Worm (Caenorhabditis elegans) whole organism, young adult: Measurements from ENCODE around the gene C06E7.2.

ENCODE experiments used
- B0035.1 ChIP-seq: sonication (generic microtip); optimal IDR thresholded peaks from 2 replicates; lab custom pipeline; 2016; ENCODE audit warnings: missing genetic modification characterization, mild to moderate bottlenecking, missing compliant biosample characterization, missing genotype, missing genetic modification reagents
- B0336.3 ChIP-seq: fragments of 200-800 bp; sonication (Bioruptor generic); IDR thresholded peaks from 2 replicates; pipeline ENCODE4 v1.3.6; 2022; ENCODE audit warnings: missing genetic modification characterization, missing compliant biosample characterization
- C17E4.6 ChIP-seq: fragments of 200-800 bp; sonication (Bioruptor generic); IDR thresholded peaks from 2 replicates; pipeline ENCODE4 v1.3.6; 2022; ENCODE audit warnings: missing genetic modification reagents, missing genetic modification characterization, missing compliant biosample characterization
- D2030.7 ChIP-seq: fragments of 200-800 bp; sonication (Bioruptor generic); IDR thresholded peaks from 2 replicates; pipeline ENCODE4 v1.3.6; 2022; ENCODE audit warnings: missing genetic modification reagents, missing genetic modification characterization, missing compliant biosample characterization
- F23B12.7 ChIP-seq: sonication (generic microtip); optimal IDR thresholded peaks from 2 replicates; lab custom pipeline; 2017; ENCODE audit warnings: missing genetic modification characterization, mild to moderate bottlenecking, missing compliant biosample characterization, antibody characterized with exemption, moderate library complexity; ENCODE audit not compliant: insufficient read depth
- F33H1.4 ChIP-seq: fragments of 200-800 bp; sonication (Bioruptor generic); IDR thresholded peaks from 2 replicates; pipeline ENCODE4 v1.3.6; 2022; ENCODE audit warnings: missing genetic modification reagents, missing genetic modification characterization, missing compliant biosample characterization
- F39B2.1 ChIP-seq: fragments of 200-800 bp; sonication (Bioruptor generic); IDR thresholded peaks from 2 replicates; pipeline ENCODE4 v1.3.6; 2022; ENCODE audit warnings: missing genetic modification reagents, missing genetic modification characterization, missing compliant biosample characterization
- F49E8.2 ChIP-seq: sonication (generic microtip); optimal IDR thresholded peaks from 3 replicates; lab custom pipeline; 2017; ENCODE audit warnings: missing genetic modification characterization, mild to moderate bottlenecking, missing compliant biosample characterization, antibody characterized with exemption, moderate library complexity; ENCODE audit not compliant: insufficient read depth
- F52B5.7 ChIP-seq: sonication (generic microtip); optimal IDR thresholded peaks from 2 replicates; lab custom pipeline; 2016; ENCODE audit warnings: mild to moderate bottlenecking, missing genetic modification characterization, missing compliant biosample characterization
- F57C9.4 ChIP-seq: sonication (generic microtip); optimal IDR thresholded peaks from 2 replicates; lab custom pipeline; 2017; ENCODE audit warnings: mild to moderate bottlenecking, missing genetic modification characterization, missing compliant biosample characterization
- T26A5.8 ChIP-seq: sonication (generic microtip); optimal IDR thresholded peaks from 2 replicates; lab custom pipeline; 2016; ENCODE audit warnings: missing genetic modification characterization, missing compliant biosample characterization
- Y53G8AR.9 ChIP-seq: fragments of 200-800 bp; sonication (Bioruptor generic); conservative IDR thresholded peaks from 2 replicates; pipeline ENCODE4 v1.3.6; 2022; ENCODE audit warnings: missing genetic modification reagents, missing genetic modification characterization, missing compliant biosample characterization
- Y95B8A.8 ChIP-seq: fragments of 200-800 bp; sonication (Bioruptor generic); IDR thresholded peaks from 2 replicates; pipeline ENCODE4 v1.3.6; 2022; ENCODE audit warnings: missing genetic modification reagents, missing genetic modification characterization, missing compliant biosample characterization
- aptf-3 ChIP-seq: fragments of 200-800 bp; sonication (Bioruptor generic); IDR thresholded peaks from 2 replicates; pipeline ENCODE4 v1.3.6; 2022; ENCODE audit warnings: missing genetic modification characterization, missing compliant biosample characterization
- atf-7 ChIP-seq: sonication (generic microtip); optimal IDR thresholded peaks from 2 replicates; lab custom pipeline; 2017; ENCODE audit warnings: mild to moderate bottlenecking, missing genetic modification characterization, missing compliant biosample characterization
- attf-3 ChIP-seq: fragments of 200-800 bp; sonication (Bioruptor generic); conservative IDR thresholded peaks from 2 replicates; pipeline ENCODE4 v1.3.6; 2022; ENCODE audit warnings: missing genetic modification reagents, missing genetic modification characterization, missing compliant biosample characterization
- cebp-1 ChIP-seq, 2 experiments: fragments of 200-800 bp in 1 of 2; sonication (Bioruptor generic) in 1 of 2; sonication (generic microtip) in 1 of 2; IDR thresholded peaks in 1 of 2; optimal IDR thresholded peaks in 1 of 2; 2 replicates each; pipeline versions ENCODE4 v1.3.6 to Lab custom; 2017 to 2022; ENCODE audit warnings: missing compliant biosample characterization in 2 of 2, missing genetic modification characterization in 2 of 2, mild to moderate bottlenecking in 1 of 2, missing genetic modification reagents in 1 of 2, moderate library complexity in 1 of 2
- ceh-58 ChIP-seq: fragments of 200-800 bp; sonication (Bioruptor generic); IDR thresholded peaks from 2 replicates; pipeline ENCODE4 v1.3.6; 2022; ENCODE audit warnings: missing genetic modification characterization, missing compliant biosample characterization
- efl-1 ChIP-seq: fragments of 150-350 bp; optimal IDR thresholded peaks from 2 replicates; lab custom pipeline; 2014; ENCODE audit warnings: missing biosample characterization, missing genetic modification reagents, missing genetic modification characterization
- egrh-3 ChIP-seq: fragments of 200-800 bp; sonication (Bioruptor generic); IDR thresholded peaks from 2 replicates; pipeline ENCODE4 v1.3.6; 2022; ENCODE audit warnings: missing genetic modification reagents, missing genetic modification characterization, missing compliant biosample characterization
- ets-4 ChIP-seq: fragments of 200-800 bp; sonication (Bioruptor generic); optimal IDR thresholded peaks from 2 replicates; lab custom pipeline; 2018; ENCODE audit warnings: mild to moderate bottlenecking, missing genetic modification characterization, missing compliant biosample characterization
- fkh-3 ChIP-seq: sonication (generic microtip); optimal IDR thresholded peaks from 2 replicates; lab custom pipeline; 2016; ENCODE audit warnings: mild to moderate bottlenecking, missing genetic modification characterization, missing compliant biosample characterization
- hmg-20 ChIP-seq: fragments of 200-800 bp; sonication (Bioruptor generic); IDR thresholded peaks from 2 replicates; pipeline ENCODE4 v1.3.6; 2022; ENCODE audit warnings: missing genetic modification reagents, missing genetic modification characterization, missing compliant biosample characterization
- let-526 ChIP-seq: fragments of 200-800 bp; sonication (Bioruptor generic); IDR thresholded peaks from 2 replicates; pipeline ENCODE4 v1.3.6; 2022; ENCODE audit warnings: missing genetic modification reagents, missing genetic modification characterization, missing compliant biosample characterization
- let-607 ChIP-seq, 2 experiments: fragments of 200-800 bp in 1 of 2; sonication (Bioruptor generic) in 1 of 2; sonication (generic microtip) in 1 of 2; optimal IDR thresholded peaks; 2 replicates each; lab custom pipeline; 2016 to 2018; ENCODE audit warnings: mild to moderate bottlenecking in 2 of 2, missing compliant biosample characterization in 2 of 2, missing genetic modification characterization in 2 of 2, moderate library complexity in 2 of 2, missing genotype in 1 of 2
- lin-26 ChIP-seq: fragments of 200-800 bp; sonication (Bioruptor generic); IDR thresholded peaks from 2 replicates; pipeline ENCODE4 v1.3.6; 2022; ENCODE audit warnings: missing genetic modification reagents, missing genetic modification characterization, missing compliant biosample characterization
- lin-35 ChIP-seq, 3 experiments: fragments of 150-350 bp in 2 of 3; sonication (generic microtip) in 1 of 3; optimal IDR thresholded peaks; 2 replicates each; lab custom pipeline; 2014 to 2018; ENCODE audit warnings: missing biosample characterization in 3 of 3, missing genetic modification characterization in 3 of 3, missing genetic modification reagents in 3 of 3
- lsy-27 ChIP-seq: sonication (generic microtip); optimal IDR thresholded peaks from 2 replicates; lab custom pipeline; 2017; ENCODE audit warnings: missing genetic modification characterization, mild to moderate bottlenecking, missing compliant biosample characterization, antibody characterized with exemption, missing genotype, borderline replicate concordance; ENCODE audit not compliant: insufficient read depth
- madf-6 ChIP-seq: fragments of 200-800 bp; sonication (Bioruptor generic); IDR thresholded peaks from 2 replicates; pipeline ENCODE4 v1.3.6; 2022; ENCODE audit warnings: missing genetic modification reagents, missing genetic modification characterization, missing compliant biosample characterization
- madf-8 ChIP-seq: fragments of 200-800 bp; sonication (Bioruptor generic); conservative IDR thresholded peaks from 2 replicates; pipeline ENCODE4 v1.3.6; 2022; ENCODE audit warnings: missing genetic modification reagents, missing genetic modification characterization, missing compliant biosample characterization
- nhr-120 ChIP-seq: fragments of 200-800 bp; sonication (Bioruptor generic); IDR thresholded peaks from 2 replicates; pipeline ENCODE4 v1.3.6; 2022; ENCODE audit warnings: missing genetic modification characterization, missing compliant biosample characterization
- pbrm-1 ChIP-seq: fragments of 200-800 bp; sonication (Bioruptor generic); IDR thresholded peaks from 2 replicates; pipeline ENCODE4 v1.3.6; 2022; ENCODE audit warnings: missing genetic modification reagents, missing genetic modification characterization, missing compliant biosample characterization
- pha-4 ChIP-seq: fragments of 150-350 bp; sonication (generic microtip); optimal IDR thresholded peaks from 2 replicates; lab custom pipeline; 2014; ENCODE audit warnings: missing biosample characterization, missing genetic modification reagents, missing genetic modification characterization
- tbp1 ChIP-seq: fragments of 200-800 bp; sonication (Bioruptor generic); optimal IDR thresholded peaks from 2 replicates; lab custom pipeline; 2018; ENCODE audit warnings: mild to moderate bottlenecking, missing genetic modification characterization, missing compliant biosample characterization
- tbx-9 ChIP-seq: sonication (generic microtip); optimal IDR thresholded peaks from 2 replicates; lab custom pipeline; 2016; ENCODE audit warnings: borderline replicate concordance, missing genetic modification characterization, inconsistent platforms, missing compliant biosample characterization
- xnd-1 ChIP-seq: sonication (generic microtip); optimal IDR thresholded peaks from 2 replicates; lab custom pipeline; 2016; ENCODE audit warnings: missing genotype, missing genetic modification reagents, missing genetic modification characterization, missing compliant biosample characterization
- zfh-2 ChIP-seq: fragments of 200-800 bp; sonication (Bioruptor generic); conservative IDR thresholded peaks from 2 replicates; pipeline ENCODE4 v1.3.6; 2022; ENCODE audit warnings: missing genetic modification reagents, missing genetic modification characterization, missing compliant biosample characterization
- ztf-26 ChIP-seq: sonication (generic microtip); optimal IDR thresholded peaks from 2 replicates; lab custom pipeline; 2017; ENCODE audit warnings: missing genetic modification characterization, missing compliant biosample characterization

Gene C06E7.2

ce11 chrIV:5805477-5805876 lies 33.8 kb upstream of the C06E7.2 start (continued):
- TF ChIP-seq Y95B8A.8 (GFP tag; lab: Robert Waterston, UW), result no peak
- TF ChIP-seq B0336.3 (GFP tag; lab: Robert Waterston, UW), result no peak
- TF ChIP-seq nhr-120 (GFP tag; lab: Robert Waterston, UW), result no peak
- TF ChIP-seq ztf-26, result no peak
- TF ChIP-seq F33H1.4, result no peak
- no peak for TF ChIP-seq tbp1 (GFP tag; lab: Kevin White, UChicago)
- TF ChIP-seq egrh-3 (GFP tag; lab: Robert Waterston, UW), result no peak
- no peak for TF ChIP-seq F39B2.1 (GFP tag; lab: Robert Waterston, UW)
- no peak for TF ChIP-seq tbx-9
- no peak for TF ChIP-seq F52B5.7 (tag; lab: Kevin White, UChicago)
- no peak for TF ChIP-seq cebp-1 (GFP tag; IDR thresholded peaks at IDR 0.05; lab: Robert Waterston, UW)
- peak; percentile 59 for TF ChIP-seq cebp-1 (tag; optimal IDR thresholded peaks at IDR 0.05; lab: Kevin White, UChicago)
- no peak for TF ChIP-seq aptf-3 (GFP tag; lab: Robert Waterston, UW)
- 0 out of 2 replicates have a peak, but pooled peaks have one; percentile 41 for TF ChIP-seq pbrm-1
- no peak for TF ChIP-seq let-607 (tag; optimal IDR thresholded peaks at IDR 0.05; lab: Kevin White, UChicago)
- peak in 1 of 3 experiments; percentile 15 for TF ChIP-seq lin-35 (GFP tag; optimal IDR thresholded peaks at IDR 0.05; lab: Kevin White, UChicago)
- no peak for TF ChIP-seq F57C9.4 (tag; lab: Kevin White, UChicago)
- no peak for TF ChIP-seq madf-6
- TF ChIP-seq C17E4.6, result no peak
- no peak for TF ChIP-seq F49E8.2 (tag; lab: Kevin White, UChicago)
- TF ChIP-seq zfh-2 (GFP tag; lab: Robert Waterston, UW), result no peak
- no peak for TF ChIP-seq F23B12.7
- no peak for TF ChIP-seq ets-4 (GFP tag; lab: Kevin White, UChicago)
- TF ChIP-seq hmg-20 (GFP tag; lab: Robert Waterston, UW), result no peak
- no peak for TF ChIP-seq Y53G8AR.9 (GFP tag; lab: Robert Waterston, UW)
- no peak for TF ChIP-seq fkh-3
- no peak for TF ChIP-seq lsy-27 (tag; lab: Kevin White, UChicago)
- TF ChIP-seq lin-26 (GFP tag; lab: Robert Waterston, UW), result no peak
- no peak for TF ChIP-seq attf-3 (GFP tag; lab: Robert Waterston, UW)
- no peak for TF ChIP-seq B0035.1
- no peak for TF ChIP-seq atf-7 (tag; lab: Kevin White, UChicago)
- TF ChIP-seq D2030.7 (GFP tag; lab: Robert Waterston, UW), result no peak
- no peak for TF ChIP-seq xnd-1 (tag; lab: Kevin White, UChicago)
- no peak for TF ChIP-seq madf-8 (GFP tag; lab: Robert Waterston, UW)
- no peak for TF ChIP-seq T26A5.8 (tag; lab: Kevin White, UChicago)
- TF ChIP-seq pha-4 (tag; lab: Kevin White, UChicago), result no peak

ce11 chrIV:5806348-5806747 lies 32.9 kb upstream of the C06E7.2 start:
- TF ChIP-seq ceh-58 (GFP tag; lab: Robert Waterston, UW), result no peak
- no peak for TF ChIP-seq efl-1 (GFP tag; lab: Kevin White, UChicago)
- TF ChIP-seq let-526, result no peak
- TF ChIP-seq, all 124 proteins: peak for 0
